Worm (Caenorhabditis elegans) whole organism, mixed stage, embryonic: ENCODE results near the gene acy-2.

ENCODE experiments used
- nhr-237 ChIP-seq: fragments of 150-350 bp; optimal IDR thresholded peaks from 2 replicates; lab custom pipeline; 2014; ENCODE audit warnings: missing biosample characterization, missing genetic modification characterization
- nhr-28 ChIP-seq: fragments of 150-350 bp; optimal IDR thresholded peaks from 2 replicates; lab custom pipeline; 2014; ENCODE audit warnings: missing biosample characterization, missing genetic modification characterization
- ztf-11 ChIP-seq: fragments of 150-350 bp; optimal IDR thresholded peaks from 2 replicates; lab custom pipeline; 2014; ENCODE audit warnings: missing biosample characterization, missing genetic modification characterization

DNA sequence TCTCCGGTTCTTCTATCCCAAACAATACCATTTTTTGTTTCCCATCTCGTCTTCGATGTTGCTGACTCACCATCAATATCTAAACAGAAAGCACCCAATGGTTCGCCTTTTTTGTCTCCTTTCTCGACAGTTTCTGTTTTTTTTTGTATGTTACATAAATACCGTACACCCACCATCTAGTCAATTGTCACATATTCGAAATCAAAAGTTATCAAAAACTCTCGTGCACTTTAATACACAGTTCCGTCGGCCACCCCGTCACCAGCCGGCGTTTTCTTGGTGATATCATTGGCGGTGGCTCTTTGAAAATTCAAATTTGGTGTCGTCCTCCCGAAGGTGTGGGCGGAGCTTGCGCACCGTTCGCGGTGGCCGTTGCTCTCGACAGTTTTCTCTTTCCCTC lies 32.1 kb downstream of the acy-2 start:
- TF ChIP-seq ztf-11 (tag; lab: Kevin White, UChicago): no peak
- no peak for TF ChIP-seq nhr-237
- TF ChIP-seq nhr-28 (tag; lab: Kevin White, UChicago): no peak
